Fruit fly (Drosophila melanogaster) whole organism, pupa: ENCODE measurements around the gene Jhbp13.

Experiments used
- CG14655 ChIP-seq: fragments of 200-800 bp; sonication (Bioruptor generic); optimal IDR thresholded peaks from 3 replicates; lab custom pipeline; 2017; ENCODE audit warnings: mild to moderate bottlenecking, missing biosample characterization, missing genetic modification reagents, missing genetic modification characterization
- CG15710 ChIP-seq: fragments of 200-800 bp; sonication (Bioruptor generic); optimal IDR thresholded peaks from 2 replicates; lab custom pipeline; 2018; ENCODE audit warnings: missing biosample characterization, mild to moderate bottlenecking, missing genetic modification characterization, moderate library complexity
- CG4496 ChIP-seq: fragments of 200-800 bp; sonication (Bioruptor generic); IDR thresholded peaks from 3 replicates; pipeline ENCODE4 v1.3.6; 2022; ENCODE audit warnings: missing biosample characterization, missing genetic modification characterization

DNA sequence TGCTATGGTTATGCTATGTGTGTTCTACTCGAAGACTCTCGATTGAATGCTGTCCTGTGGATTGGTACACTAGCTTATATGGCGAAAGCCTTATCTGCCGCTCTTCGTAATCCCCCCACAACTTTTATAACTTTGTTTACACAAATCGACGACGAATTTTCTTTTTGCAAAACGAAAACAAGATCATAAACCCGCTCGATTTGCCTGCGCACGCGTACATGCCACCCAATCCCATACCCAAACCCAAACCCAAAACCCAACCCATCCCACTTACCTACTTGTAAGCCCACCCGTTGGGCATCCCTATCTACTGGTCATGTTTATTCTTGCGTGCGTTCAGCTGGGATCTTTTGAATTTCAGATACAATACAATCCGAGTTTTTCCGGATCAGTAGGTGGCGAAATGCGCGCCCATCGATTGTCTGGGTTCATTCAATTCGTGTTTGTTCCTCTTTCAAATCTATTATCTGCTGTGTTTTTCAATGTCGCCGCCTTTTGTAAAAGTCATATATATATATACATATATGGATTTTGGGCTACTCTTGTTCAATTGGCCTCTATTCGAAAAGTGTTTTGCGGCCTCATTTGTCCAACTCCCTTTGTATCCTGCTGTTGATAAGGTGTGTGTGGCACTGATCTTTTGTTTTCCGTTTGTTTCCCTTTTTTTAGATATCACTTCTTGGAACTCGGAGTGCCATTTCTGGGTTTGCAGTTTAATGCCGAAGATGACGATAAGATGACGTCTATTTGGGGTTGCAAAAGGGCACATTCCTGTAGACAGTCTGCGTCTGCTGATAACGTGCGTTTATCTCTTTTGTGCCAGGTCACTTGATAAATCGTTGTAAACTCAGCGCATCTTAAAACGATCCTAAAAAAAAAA lies 4.9 kb upstream of the Jhbp13 start, which contains the start of gene Mabi:
- TF ChIP-seq CG15710 (tag; lab: Kevin White, UChicago) (no peak), CG4496 (GFP tag; lab: Robert Waterston, UW) (no peak), CG14655 (GFP tag; lab: Kevin White, UChicago) (no peak)
